Fruit fly (Drosophila melanogaster) whole organism, wandering third instar larva: ENCODE data around the gene lectin-30A.

Experiments used
- Abd-B ChIP-seq: fragments of >200 bp; optimal IDR thresholded peaks from 2 replicates; lab custom pipeline; 2017; ENCODE audit warnings: missing biosample characterization, missing genetic modification characterization
- CG32264 ChIP-seq: fragments of 200-800 bp; sonication (Bioruptor generic); optimal IDR thresholded peaks from 2 replicates; lab custom pipeline; 2016; ENCODE audit warnings: missing biosample characterization, missing genetic modification characterization
- CG9705 ChIP-seq: fragments of 200-800 bp; sonication (Bioruptor generic); optimal IDR thresholded peaks from 2 replicates; lab custom pipeline; 2018; ENCODE audit warnings: missing biosample characterization, mild to moderate bottlenecking, missing genetic modification characterization
- CrebA ChIP-seq: fragments of 200-800 bp; sonication (Bioruptor generic); optimal IDR thresholded peaks from 2 replicates; lab custom pipeline; 2016; ENCODE audit warnings: missing biosample characterization, mild to moderate bottlenecking, missing genetic modification characterization, borderline replicate concordance
- Dfd ChIP-seq: fragments of >200 bp; optimal IDR thresholded peaks from 2 replicates; lab custom pipeline; 2017; ENCODE audit warnings: missing biosample characterization, missing genetic modification characterization
- Dif ChIP-seq: fragments of 200-275, 200-300 bp; sonication (Bioruptor generic); optimal IDR thresholded peaks from 2 replicates; lab custom pipeline; 2018; ENCODE audit warnings: missing biosample characterization, missing genetic modification characterization; ENCODE audit not compliant: partially characterized antibody
- GATAd ChIP-seq: sonication (Bioruptor generic); optimal IDR thresholded peaks from 2 replicates; lab custom pipeline; 2016; ENCODE audit warnings: missing biosample characterization, missing genetic modification characterization
- HLH106 ChIP-seq: fragments of 200-800 bp; optimal IDR thresholded peaks from 3 replicates; lab custom pipeline; 2019; ENCODE audit warnings: missing biosample characterization, mild to moderate bottlenecking, missing genetic modification characterization, moderate library complexity
- Hnf4 ChIP-seq: fragments of 200-800 bp; sonication (Bioruptor generic); optimal IDR thresholded peaks from 2 replicates; lab custom pipeline; 2016; ENCODE audit warnings: missing biosample characterization, mild to moderate bottlenecking, missing genetic modification characterization
- Hr78 ChIP-seq: fragments of >200 bp; optimal IDR thresholded peaks from 2 replicates; lab custom pipeline; 2017; ENCODE audit warnings: missing biosample characterization, missing genetic modification characterization
- Hr83 ChIP-seq: fragments of 200-300 bp; sonication (Bioruptor generic); optimal IDR thresholded peaks from 2 replicates; lab custom pipeline; 2016; ENCODE audit warnings: missing biosample characterization, mild to moderate bottlenecking, missing genetic modification characterization, moderate library complexity; ENCODE audit not compliant: poor library complexity, severe bottlenecking
- Jra ChIP-seq: sonication (Bioruptor generic); optimal IDR thresholded peaks from 2 replicates; lab custom pipeline; 2016; ENCODE audit warnings: missing biosample characterization, missing genetic modification characterization
- Mio ChIP-seq: sonication (Bioruptor generic); optimal IDR thresholded peaks from 2 replicates; lab custom pipeline; 2016; ENCODE audit warnings: missing biosample characterization, missing genetic modification characterization
- Myc ChIP-seq: fragments of >200 bp; optimal IDR thresholded peaks from 2 replicates; lab custom pipeline; 2017
- N ChIP-seq: fragments of >200 bp; optimal IDR thresholded peaks from 2 replicates; lab custom pipeline; 2018; ENCODE audit warnings: missing biosample characterization, missing external identifiers, missing genetic modification characterization
- OdsH ChIP-seq: fragments of 200-800 bp; sonication (Bioruptor generic); optimal IDR thresholded peaks from 2 replicates; lab custom pipeline; 2016; ENCODE audit warnings: missing biosample characterization, mild to moderate bottlenecking, missing genetic modification characterization
- Rel ChIP-seq, 2 experiments: fragments of 200-800 bp; sonication (Bioruptor generic) in 1 of 2; optimal IDR thresholded peaks; 2 replicates in 1 of 2; 3 replicates in 1 of 2; lab custom pipeline; 2016 to 2019; ENCODE audit warnings: mild to moderate bottlenecking in 2 of 2, missing biosample characterization in 2 of 2, missing genetic modification characterization in 2 of 2, moderate library complexity in 1 of 2
- Sp1 ChIP-seq: fragments of 200-800 bp; sonication (Bioruptor generic); optimal IDR thresholded peaks from 3 replicates; lab custom pipeline; 2019; ENCODE audit warnings: missing biosample characterization, mild to moderate bottlenecking, missing genetic modification characterization, moderate library complexity
- Vsx2 ChIP-seq: fragments of 200-300, 225-300 bp; sonication (Bioruptor generic); optimal IDR thresholded peaks from 2 replicates; lab custom pipeline; 2018; ENCODE audit warnings: missing biosample characterization, missing genetic modification characterization; ENCODE audit not compliant: partially characterized antibody
- br ChIP-seq: fragments of 200-800 bp; sonication (Bioruptor generic); optimal IDR thresholded peaks from 2 replicates; lab custom pipeline; 2016; ENCODE audit warnings: missing biosample characterization, missing genetic modification characterization
- brk ChIP-seq: fragments of 200-800 bp; sonication (Bioruptor generic); optimal IDR thresholded peaks from 2 replicates; lab custom pipeline; 2016; ENCODE audit warnings: missing biosample characterization, mild to moderate bottlenecking, missing genetic modification characterization
- dl ChIP-seq, 2 experiments: fragments of 175-275, 200-275 bp in 1 of 2; fragments of 200-275 bp in 1 of 2; sonication (Bioruptor generic); optimal IDR thresholded peaks; lab custom pipeline; 2018; ENCODE audit warnings: mild to moderate bottlenecking in 2 of 2, missing biosample characterization in 2 of 2, missing genetic modification characterization in 2 of 2, moderate library complexity in 2 of 2; ENCODE audit not compliant: partially characterized antibody in 2 of 2, insufficient read depth in 1 of 2
- dmrt93B ChIP-seq: fragments of 200-800 bp; sonication (Bioruptor generic); optimal IDR thresholded peaks from 2 replicates; lab custom pipeline; 2018; ENCODE audit warnings: missing biosample characterization, mild to moderate bottlenecking, missing genetic modification characterization
- dsf ChIP-seq: sonication (Bioruptor generic); optimal IDR thresholded peaks from 2 replicates; lab custom pipeline; 2016; ENCODE audit warnings: missing biosample characterization, missing genetic modification characterization, borderline replicate concordance
- ey ChIP-seq: fragments of 200-800 bp; sonication (Bioruptor generic); optimal IDR thresholded peaks from 2 replicates; lab custom pipeline; 2016; ENCODE audit warnings: missing biosample characterization, missing genetic modification characterization
- foxo ChIP-seq, 2 experiments: fragments of 200-800 bp; sonication (Bioruptor generic); optimal IDR thresholded peaks; 2 replicates in 1 of 2; 3 replicates in 1 of 2; lab custom pipeline; 2016 to 2017; ENCODE audit warnings: missing biosample characterization in 2 of 2, missing genetic modification characterization in 2 of 2
- fru ChIP-seq: fragments of 200-800 bp; sonication (Bioruptor generic); optimal IDR thresholded peaks from 3 replicates; lab custom pipeline; 2016; ENCODE audit warnings: missing biosample characterization, mild to moderate bottlenecking, missing genetic modification characterization
- h ChIP-seq: fragments of 200-800 bp; sonication (Bioruptor generic); optimal IDR thresholded peaks from 3 replicates; lab custom pipeline; 2016; ENCODE audit warnings: missing biosample characterization, mild to moderate bottlenecking, missing genetic modification characterization
- jim ChIP-seq: fragments of 175-275, 200-325 bp; sonication (Bioruptor generic); optimal IDR thresholded peaks from 2 replicates; lab custom pipeline; 2016; ENCODE audit warnings: missing biosample characterization, mild to moderate bottlenecking, missing genetic modification characterization
- lola ChIP-seq: fragments of >200 bp; optimal IDR thresholded peaks from 2 replicates; lab custom pipeline; 2017; ENCODE audit warnings: missing biosample characterization, missing genetic modification characterization
- pan ChIP-seq: fragments of >200 bp; optimal IDR thresholded peaks from 2 replicates; lab custom pipeline; 2017
- psq ChIP-seq: fragments of 200-800 bp; sonication (Bioruptor generic); optimal IDR thresholded peaks from 3 replicates; lab custom pipeline; 2017; ENCODE audit warnings: missing biosample characterization, mild to moderate bottlenecking, missing genetic modification characterization, moderate library complexity
- rgr ChIP-seq: fragments of 200-800 bp; sonication (Bioruptor generic); optimal IDR thresholded peaks from 3 replicates; lab custom pipeline; 2016; ENCODE audit warnings: missing biosample characterization, mild to moderate bottlenecking, missing genetic modification characterization
- sage ChIP-seq: fragments of 200-800 bp; sonication (Bioruptor generic); optimal IDR thresholded peaks from 2 replicates; lab custom pipeline; 2016; ENCODE audit warnings: missing biosample characterization, mild to moderate bottlenecking, missing genetic modification characterization
- sv ChIP-seq: fragments of 200-800 bp; sonication (Bioruptor generic); optimal IDR thresholded peaks from 3 replicates; lab custom pipeline; 2016; ENCODE audit warnings: missing biosample characterization, missing genetic modification characterization
- tai ChIP-seq: sonication (Bioruptor generic); optimal IDR thresholded peaks from 2 replicates; lab custom pipeline; 2016; ENCODE audit warnings: missing biosample characterization, missing genetic modification characterization
- usp ChIP-seq: fragments of >200 bp; optimal IDR thresholded peaks from 2 replicates; lab custom pipeline; 2017; ENCODE audit warnings: missing biosample characterization, missing genetic modification characterization
- woc ChIP-seq: sonication (Bioruptor generic); optimal IDR thresholded peaks from 2 replicates; lab custom pipeline; 2016; ENCODE audit warnings: missing biosample characterization, mild to moderate bottlenecking, missing genetic modification characterization

lectin-30A gene

DNA sequence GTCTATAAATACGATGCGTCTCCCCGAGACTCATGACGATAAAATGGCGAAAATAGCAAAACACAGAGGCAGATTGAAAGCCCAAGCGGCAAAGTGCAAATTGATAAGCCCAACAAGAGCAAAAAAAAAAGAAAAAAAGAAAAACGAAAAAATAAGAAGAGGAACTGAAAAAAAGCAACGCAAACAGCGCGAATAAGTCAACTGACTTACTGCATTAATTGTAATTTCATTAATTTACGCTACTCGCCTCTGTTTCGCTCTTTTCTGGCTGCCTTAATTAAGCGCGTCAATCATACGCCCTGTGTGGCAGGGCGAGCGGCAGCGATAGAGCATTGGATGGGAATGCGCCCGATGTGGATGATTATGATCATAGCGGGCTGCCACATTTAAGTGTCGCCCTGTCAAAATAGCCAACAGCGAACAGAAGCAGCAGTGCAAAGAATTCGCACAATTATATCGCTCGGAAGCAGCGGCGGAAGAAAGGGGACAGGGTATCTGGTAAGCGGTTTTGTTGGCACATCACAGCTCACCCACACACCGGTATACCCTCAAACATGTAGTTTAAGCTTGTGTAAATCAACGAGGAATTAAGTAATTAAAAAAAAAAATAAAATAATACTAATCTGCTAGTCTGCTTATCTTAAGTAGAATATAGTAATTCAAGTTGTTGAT, 22.8 kb downstream of the lectin-30A start:
- TF ChIP-seq CG32264 (GFP tag; lab: Kevin White, UChicago) (no peak), fru (no peak), Sp1 (peak; percentile 23), Abd-B (GFP tag; lab: Kevin White, UChicago) (no peak), psq (GFP tag; lab: Kevin White, UChicago) (peak; percentile 26), Vsx2 (GFP tag; lab: Kevin White, UChicago) (no peak), Mio (GFP tag; lab: Kevin White, UChicago) (no peak), Hnf4 (GFP tag; lab: Kevin White, UChicago) (peak; percentile 43), CrebA (GFP tag; lab: Kevin White, UChicago) (peak; percentile 45), Rel (GFP tag; optimal IDR thresholded peaks at IDR 0.05; lab: Kevin White, UChicago) (no peak), Rel (tag; optimal IDR thresholded peaks at IDR 0.05; lab: Kevin White, UChicago) (peak; percentile 8), h (GFP tag; lab: Kevin White, UChicago) (peak; percentile 12), br (GFP tag; lab: Kevin White, UChicago) (peak; percentile 51), dsf (no peak)

dm6 chr2L:9229694-9230093, 25.0 kb downstream of the lectin-30A start:
- TF ChIP-seq tai = peak; percentile 11
- no peak for TF ChIP-seq CrebA (GFP tag; lab: Kevin White, UChicago)

DNA sequence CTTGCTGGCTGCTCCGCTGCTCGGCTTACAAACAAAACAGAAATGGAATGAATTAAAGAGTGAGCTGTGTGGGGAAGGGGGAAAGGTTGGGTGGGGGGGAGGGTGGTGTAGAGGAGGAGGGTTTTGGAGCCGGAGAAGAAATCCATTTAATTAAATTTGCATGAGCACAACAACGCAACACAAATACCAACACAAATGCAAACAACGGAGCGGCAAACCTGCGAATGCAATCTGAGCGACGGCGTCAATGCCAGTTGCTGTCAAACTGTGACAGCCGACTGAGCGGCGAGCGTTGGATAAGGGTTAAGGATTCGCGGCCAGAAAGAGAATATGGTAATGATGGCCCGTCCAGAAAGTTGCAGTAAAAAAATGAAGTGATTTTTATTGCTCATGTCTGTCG, 29.3 kb downstream of the lectin-30A start:
- peak; percentile 38 for TF ChIP-seq Dfd (GFP tag; lab: Kevin White, UChicago)
- no peak for TF ChIP-seq Sp1

- TF ChIP-seq br (GFP tag; lab: Kevin White, UChicago) (peak; percentile 53), fru (peak; percentile 85), Abd-B (GFP tag; lab: Kevin White, UChicago) (no peak), brk (GFP tag; lab: Kevin White, UChicago) (no peak), woc (GFP tag; lab: Kevin White, UChicago) (peak; percentile 42), pan (lab: Kevin White, UChicago) (no peak), sage (GFP tag; lab: Kevin White, UChicago) (no peak), dsf (no peak), psq (GFP tag; lab: Kevin White, UChicago) (peak; percentile 81), Sp1 (peak; percentile 68), Dif (peak; percentile 8), Jra (GFP tag; lab: Kevin White, UChicago) (no peak), jim (GFP tag; lab: Kevin White, UChicago) (peak; percentile 52), lola (GFP tag; lab: Kevin White, UChicago) (no peak), dl (GFP tag; optimal IDR thresholded peaks at IDR 0.05; lab: Kevin White, UChicago; ENCODE audit: insufficient read depth in 1 of 2, partially characterized antibody in 2 of 2) (no peak), sv (no peak), CrebA (GFP tag; lab: Kevin White, UChicago) (peak; percentile 57), h (GFP tag; lab: Kevin White, UChicago) (peak; percentile 79), HLH106 (tag; lab: Kevin White, UChicago) (peak; percentile 63), CG32264 (GFP tag; lab: Kevin White, UChicago) (no peak), Hr83 (peak; percentile 14), N (GFP tag; lab: Kevin White, UChicago) (no peak), Rel (GFP tag; optimal IDR thresholded peaks at IDR 0.05; lab: Kevin White, UChicago) (no peak), Rel (tag; optimal IDR thresholded peaks at IDR 0.05; lab: Kevin White, UChicago) (no peak), OdsH (GFP tag; lab: Kevin White, UChicago) (peak; percentile 79), GATAd (no peak), Myc (lab: Kevin White, UChicago) (no peak), foxo (GFP tag; optimal IDR thresholded peaks at IDR 0.05; lab: Kevin White, UChicago) (peak in 1 of 2 experiments; percentile 91), usp (GFP tag; lab: Kevin White, UChicago) (no peak), rgr (GFP tag; lab: Kevin White, UChicago) (peak; percentile 77), Mio (GFP tag; lab: Kevin White, UChicago) (no peak), ey (GFP tag; lab: Kevin White, UChicago) (peak; percentile 77), Hnf4 (GFP tag; lab: Kevin White, UChicago) (peak; percentile 44), dmrt93B (GFP tag; lab: Kevin White, UChicago) (peak; percentile 58), tai (peak; percentile 87), CG9705 (GFP tag; lab: Kevin White, UChicago) (no peak), Hr78 (GFP tag; lab: Kevin White, UChicago) (no peak), Dfd (GFP tag; lab: Kevin White, UChicago) (no peak), Vsx2 (GFP tag; lab: Kevin White, UChicago) (no peak)
These were observed 30.2 kb downstream of the lectin-30A start for dm6 chr2L:9224364-9225019.
